Worm (Caenorhabditis elegans): Measurements from ENCODE around the gene C29H12.2.

DNA sequence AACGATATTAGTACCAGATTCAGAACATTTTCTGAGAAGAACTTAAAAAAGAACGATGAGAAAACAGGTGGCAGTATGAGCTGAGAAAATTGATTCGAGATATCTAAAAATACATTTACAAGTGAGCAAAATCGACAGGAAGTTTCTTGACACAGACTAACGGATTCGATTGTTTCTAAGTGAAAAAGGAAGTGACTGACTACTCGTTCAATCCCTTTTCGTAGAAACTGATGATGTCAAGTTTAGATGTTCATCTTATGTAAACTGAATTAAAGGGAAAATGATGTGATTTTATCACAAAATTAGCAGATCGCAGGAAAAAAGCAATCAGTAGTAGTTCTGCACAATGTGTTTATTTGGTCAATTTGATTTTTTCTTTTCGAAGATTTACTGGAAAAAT, 41.5 kb downstream of the C29H12.2 start:
- TF ChIP-seq him-1 (tag; optimal IDR thresholded peaks at IDR 0.05) (no peak), W03F9.2 (tag; optimal IDR thresholded peaks at IDR 0.05) (no peak)

Data from whole organism, L4/young adult.